Fruit fly (Drosophila melanogaster): Measurements from ENCODE around the gene Itpr.

The Itpr gene

DNA sequence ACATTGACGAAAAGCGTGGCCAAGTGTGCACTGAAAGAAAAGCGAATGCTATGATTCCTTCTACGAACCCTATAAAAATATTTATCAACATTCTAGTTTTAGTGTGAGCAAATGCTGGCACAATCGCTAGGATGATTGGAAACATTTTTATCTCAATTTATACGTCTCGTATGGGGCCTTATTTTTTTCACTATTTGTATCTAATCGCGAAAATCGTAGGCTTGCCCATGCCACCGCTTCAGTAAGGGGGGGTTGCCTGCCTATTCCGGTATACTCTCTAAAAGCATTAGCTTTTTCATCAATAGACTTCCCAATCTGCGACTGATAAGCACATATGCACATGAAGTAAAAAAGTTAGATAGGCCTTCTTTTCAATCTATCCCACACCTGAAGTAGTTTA, 48.7 kb downstream of the Itpr start (continued):
- TF ChIP-seq Ssrp (tag; optimal IDR thresholded peaks at IDR 0.05) (peak; percentile 71), cg (GFP tag; optimal IDR thresholded peaks at IDR 0.05) (no peak), CG32772 (GFP tag; IDR thresholded peaks at IDR 0.05) (peak; percentile 90), slou (GFP tag; optimal IDR thresholded peaks at IDR 0.05) (peak; percentile 40), sima (GFP tag; optimal IDR thresholded peaks at IDR 0.05) (peak; percentile 51), CG11560 (tag; IDR thresholded peaks at IDR 0.05) (peak; percentile 55; the same call in 1 of the 3 replicates), CG2199 (GFP tag; IDR thresholded peaks at IDR 0.05) (no peak), CG2129 (GFP tag; IDR thresholded peaks at IDR 0.05; ENCODE audit: partially characterized antibody) (no peak), Chrac-16 (GFP tag; optimal IDR thresholded peaks at IDR 0.05) (peak; percentile 63), slp2 (GFP tag; optimal IDR thresholded peaks at IDR 0.05) (peak; percentile 54), mld (GFP tag; IDR thresholded peaks at IDR 0.05; ENCODE audit: partially characterized antibody) (no peak), CG8359 (GFP tag; optimal IDR thresholded peaks at IDR 0.05; ENCODE audit: borderline replicate concordance) (peak; percentile 5), Dek (tag; optimal IDR thresholded peaks at IDR 0.05) (peak; percentile 79), CG7357 (GFP tag; IDR thresholded peaks at IDR 0.05) (peak; percentile 68; the same call in 2 of the 3 replicates), Oli (tag; optimal IDR thresholded peaks at IDR 0.05) (peak; percentile 81), CG1233 (GFP tag; optimal IDR thresholded peaks at IDR 0.05) (peak; percentile 77), cwo (GFP tag; optimal IDR thresholded peaks at IDR 0.05) (peak; percentile 81), CG12769 (tag; optimal IDR thresholded peaks at IDR 0.05) (peak; percentile 88), CG3065 (GFP tag; optimal IDR thresholded peaks at IDR 0.05) (no peak), CHES-1-like (GFP tag; optimal IDR thresholded peaks at IDR 0.05) (peak; percentile 79), CG2889 (GFP tag; IDR thresholded peaks at IDR 0.05) (peak; percentile 73; the same call in 2 of the 3 replicates), CG14441 (GFP tag; IDR thresholded peaks at IDR 0.05) (peak; percentile 92), CG1832 (GFP tag; optimal IDR thresholded peaks at IDR 0.05) (no peak), CoRest (tag; optimal IDR thresholded peaks at IDR 0.05) (peak; percentile 81), Hsf (GFP tag; optimal IDR thresholded peaks at IDR 0.05) (peak; percentile 76), ash1 (GFP tag; optimal IDR thresholded peaks at IDR 0.05) (no peak), emc (GFP tag; optimal IDR thresholded peaks at IDR 0.05) (peak; percentile 63), dati (GFP tag; IDR thresholded peaks at IDR 0.05) (peak; percentile 82), CG7556 (GFP tag; optimal IDR thresholded peaks at IDR 0.05) (peak; percentile 82), CG10979 (tag; optimal IDR thresholded peaks at IDR 0.05) (peak; percentile 67), BEAF-32 (GFP tag; optimal IDR thresholded peaks at IDR 0.05) (no peak), repo (GFP tag; optimal IDR thresholded peaks at IDR 0.05) (no peak), H2.0 (GFP tag; IDR thresholded peaks at IDR 0.05) (peak; percentile 85), CG3726 (GFP tag; IDR thresholded peaks at IDR 0.05) (peak; percentile 72; the same call in 1 of the 3 replicates), nerfin-1 (tag; optimal IDR thresholded peaks at IDR 0.05) (peak; percentile 60), CG12219 (GFP tag; optimal IDR thresholded peaks at IDR 0.05) (peak; percentile 80), Scr (GFP tag; IDR thresholded peaks at IDR 0.05; ENCODE audit: partially characterized antibody) (no peak), ac (GFP tag; optimal IDR thresholded peaks at IDR 0.05) (no peak), CG11398 (GFP tag; optimal IDR thresholded peaks at IDR 0.05) (peak; percentile 49), CG10366 (GFP tag; IDR thresholded peaks at IDR 0.05) (peak; percentile 87), CG10267 (tag; optimal IDR thresholded peaks at IDR 0.05) (peak; percentile 50), dm (GFP tag; optimal IDR thresholded peaks at IDR 0.05) (peak; percentile 39), oc (tag; optimal IDR thresholded peaks at IDR 0.05) (peak; percentile 69), CG1603 (tag; optimal IDR thresholded peaks at IDR 0.05) (peak; percentile 77), CG12659 (GFP tag; optimal IDR thresholded peaks at IDR 0.05) (peak; percentile 84), lola (GFP tag; optimal IDR thresholded peaks at IDR 0.05) (no peak), run (tag; optimal IDR thresholded peaks at IDR 0.05) (peak; percentile 41), CG3847 (GFP tag; IDR thresholded peaks at IDR 0.05) (peak; percentile 82), CG2116 (GFP tag; optimal IDR thresholded peaks at IDR 0.05) (peak; percentile 9), Mes4 (GFP tag; optimal IDR thresholded peaks at IDR 0.05) (peak; percentile 49)
